Worm (Caenorhabditis elegans) whole organism, late embryonic: ENCODE results near the gene C25F9.5.

Experiments
- K09A11.1 ChIP-seq: sonication (generic microtip); optimal IDR thresholded peaks from 2 replicates; lab custom pipeline; 2017; ENCODE audit warnings: antibody characterized with exemption, mild to moderate bottlenecking, missing genetic modification characterization, missing compliant biosample characterization; ENCODE audit not compliant: insufficient read depth
- T23F11.4 ChIP-seq: fragments of 200-800 bp; sonication (Bioruptor generic); optimal IDR thresholded peaks from 2 replicates; lab custom pipeline; 2018; ENCODE audit warnings: mild to moderate bottlenecking, missing genetic modification characterization, missing compliant biosample characterization
- ahr-1 ChIP-seq: sonication (generic microtip); optimal IDR thresholded peaks from 2 replicates; lab custom pipeline; 2016; ENCODE audit warnings: missing genetic modification characterization, missing compliant biosample characterization
- ceh-18 ChIP-seq: sonication (generic microtip); optimal IDR thresholded peaks from 2 replicates; lab custom pipeline; 2016; ENCODE audit warnings: missing genetic modification characterization, missing compliant biosample characterization
- ceh-24 ChIP-seq: sonication (generic microtip); optimal IDR thresholded peaks from 2 replicates; lab custom pipeline; 2016; ENCODE audit warnings: mild to moderate bottlenecking, missing genetic modification characterization, missing compliant biosample characterization
- ceh-31 ChIP-seq: sonication (generic microtip); optimal IDR thresholded peaks from 2 replicates; lab custom pipeline; 2016; ENCODE audit warnings: missing genetic modification characterization, missing compliant biosample characterization
- che-1 ChIP-seq: sonication (generic microtip); optimal IDR thresholded peaks from 2 replicates; lab custom pipeline; 2016; ENCODE audit warnings: mild to moderate bottlenecking, missing genetic modification characterization, missing compliant biosample characterization
- dmd-4 ChIP-seq: sonication (generic microtip); optimal IDR thresholded peaks from 2 replicates; lab custom pipeline; 2016; ENCODE audit warnings: borderline replicate concordance, missing genetic modification characterization, missing compliant biosample characterization
- dve-1 ChIP-seq: sonication (generic microtip); optimal IDR thresholded peaks from 2 replicates; lab custom pipeline; 2017; ENCODE audit warnings: antibody characterized with exemption, mild to moderate bottlenecking, missing genetic modification characterization, missing compliant biosample characterization
- eyg-1 ChIP-seq: sonication (generic microtip); optimal IDR thresholded peaks from 2 replicates; lab custom pipeline; 2016; ENCODE audit warnings: missing genotype, missing genetic modification characterization, missing compliant biosample characterization
- fkh-10 ChIP-seq: fragments of 150-350 bp; optimal IDR thresholded peaks from 2 replicates; lab custom pipeline; 2014; ENCODE audit warnings: missing biosample characterization, missing genetic modification reagents, missing genetic modification characterization
- gmeb-2 ChIP-seq: sonication (generic microtip); optimal IDR thresholded peaks from 2 replicates; lab custom pipeline; 2016; ENCODE audit warnings: missing genetic modification characterization, inconsistent platforms, missing compliant biosample characterization
- hlh-6 ChIP-seq: sonication (generic microtip); optimal IDR thresholded peaks from 2 replicates; lab custom pipeline; 2016; ENCODE audit warnings: missing genotype, missing genetic modification characterization, missing compliant biosample characterization
- hlh-8 ChIP-seq: sonication (generic microtip); optimal IDR thresholded peaks from 2 replicates; lab custom pipeline; 2016; ENCODE audit warnings: missing genotype, missing genetic modification characterization, missing compliant biosample characterization
- lin-11 ChIP-seq: fragments of 200-800 bp; sonication (Bioruptor generic); optimal IDR thresholded peaks from 2 replicates; lab custom pipeline; 2018; ENCODE audit warnings: mild to moderate bottlenecking, missing genetic modification characterization, missing compliant biosample characterization
- nhr-232 ChIP-seq: sonication (generic microtip); optimal IDR thresholded peaks from 2 replicates; lab custom pipeline; 2016; ENCODE audit warnings: missing genetic modification characterization, missing compliant biosample characterization
- pag-3 ChIP-seq: sonication (generic microtip); optimal IDR thresholded peaks from 2 replicates; lab custom pipeline; 2016; ENCODE audit warnings: missing compliant biosample characterization, missing genetic modification characterization, borderline replicate concordance
- tbx-7 ChIP-seq: sonication (generic microtip); optimal IDR thresholded peaks from 2 replicates; lab custom pipeline; 2016; ENCODE audit warnings: missing genotype, missing genetic modification characterization, missing compliant biosample characterization
- ttx-3 ChIP-seq: sonication (generic microtip); optimal IDR thresholded peaks from 2 replicates; lab custom pipeline; 2016; ENCODE audit warnings: missing genetic modification reagents, missing genetic modification characterization, missing compliant biosample characterization
- unc-42 ChIP-seq: sonication (generic microtip); optimal IDR thresholded peaks from 2 replicates; lab custom pipeline; 2016; ENCODE audit warnings: missing genotype, missing genetic modification characterization, missing compliant biosample characterization
- unc-55 ChIP-seq: sonication (generic microtip); optimal IDR thresholded peaks from 2 replicates; lab custom pipeline; 2017; ENCODE audit warnings: missing biosample characterization, missing genetic modification reagents, missing genetic modification characterization
- unc-86 ChIP-seq: sonication (generic microtip); optimal IDR thresholded peaks from 2 replicates; lab custom pipeline; 2016; ENCODE audit warnings: missing genetic modification characterization, missing compliant biosample characterization

C25F9.5 gene

DNA sequence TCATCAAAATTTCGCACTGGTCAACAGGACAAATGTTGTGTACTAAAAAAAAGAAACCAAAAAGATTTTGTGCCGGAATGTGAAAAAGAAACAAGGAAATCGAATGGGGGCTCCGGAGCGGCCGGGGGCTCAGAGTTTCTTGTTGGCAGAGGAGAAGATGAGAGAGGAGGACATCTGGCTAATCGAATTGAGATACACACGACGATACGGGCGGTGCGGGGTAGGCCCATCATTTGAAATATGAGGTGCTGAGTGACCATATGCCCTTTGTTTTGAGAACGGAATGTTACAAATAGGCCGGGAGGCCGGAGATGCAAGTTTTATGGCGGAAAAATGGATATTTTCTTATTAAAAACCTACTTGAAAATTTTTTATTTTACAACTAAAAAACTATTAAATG lies 52.6 kb downstream of the C25F9.5 start:
- TF ChIP-seq fkh-10 (no peak), pag-3 (peak; percentile 44), ceh-24 (no peak), unc-86 (no peak), K09A11.1 (no peak), hlh-8 (tag; lab: Kevin White, UChicago) (no peak), tbx-7 (tag; lab: Kevin White, UChicago) (no peak), ahr-1 (no peak), unc-55 (GFP tag; lab: Kevin White, UChicago) (no peak), nhr-232 (tag; lab: Kevin White, UChicago) (no peak), ceh-31 (tag; lab: Kevin White, UChicago) (peak; percentile 16), che-1 (tag; lab: Kevin White, UChicago) (no peak), T23F11.4 (no peak), ttx-3 (tag; lab: Kevin White, UChicago) (no peak), lin-11 (no peak), dmd-4 (tag; lab: Kevin White, UChicago) (no peak), gmeb-2 (tag; lab: Kevin White, UChicago) (no peak), ceh-18 (tag; lab: Kevin White, UChicago) (no peak), dve-1 (tag; lab: Kevin White, UChicago) (no peak), hlh-6 (tag; lab: Kevin White, UChicago) (no peak), eyg-1 (tag; lab: Kevin White, UChicago) (no peak), unc-42 (peak; percentile 87)
